Worm (Caenorhabditis elegans) whole organism, L3 larva: ENCODE data around the gene slc-25A10.

Experiments used
- ZK546.5 ChIP-seq: sonication (generic microtip); optimal IDR thresholded peaks from 2 replicates; lab custom pipeline; 2017; ENCODE audit warnings: missing biosample characterization, missing genetic modification characterization
- aly-2 ChIP-seq: fragments of 150-350 bp; optimal IDR thresholded peaks from 2 replicates; lab custom pipeline; 2014; ENCODE audit warnings: missing biosample characterization, missing genetic modification characterization
- ama-1 ChIP-seq: fragments of 150-350 bp; optimal IDR thresholded peaks from 2 replicates; lab custom pipeline; 2018
- ceh-28 ChIP-seq: fragments of 150-350 bp; optimal IDR thresholded peaks from 2 replicates; lab custom pipeline; 2014; ENCODE audit warnings: missing biosample characterization, missing genetic modification reagents, missing genetic modification characterization
- ceh-82 ChIP-seq: fragments of 150-350 bp; optimal IDR thresholded peaks from 2 replicates; lab custom pipeline; 2014; ENCODE audit warnings: missing biosample characterization, missing genetic modification characterization
- ceh-9 ChIP-seq: sonication (generic microtip); optimal IDR thresholded peaks from 2 replicates; lab custom pipeline; 2018; ENCODE audit warnings: missing biosample characterization, missing genetic modification characterization
- daf-12 ChIP-seq: fragments of 150-350 bp; optimal IDR thresholded peaks from 2 replicates; lab custom pipeline; 2014; ENCODE audit warnings: missing biosample characterization, missing genetic modification reagents, missing genetic modification characterization
- egl-5 ChIP-seq: fragments of 150-350 bp; optimal IDR thresholded peaks from 2 replicates; lab custom pipeline; 2017; ENCODE audit warnings: missing biosample characterization, missing genetic modification reagents, missing genetic modification characterization, inconsistent platforms
- elt-2 ChIP-seq: sonication (generic microtip); optimal IDR thresholded peaks from 2 replicates; lab custom pipeline; 2016; ENCODE audit warnings: missing genetic modification reagents, mild to moderate bottlenecking, missing genetic modification characterization, missing compliant biosample characterization
- elt-3 ChIP-seq, 3 experiments: fragments of 150-350 bp in 1 of 3; sonication (generic microtip) in 2 of 3; optimal IDR thresholded peaks; 2 replicates in 2 of 3; 4 replicates in 1 of 3; lab custom pipeline; 2014 to 2017; ENCODE audit warnings: missing biosample characterization in 3 of 3, missing genetic modification characterization in 3 of 3
- eor-1 ChIP-seq, 2 experiments: fragments of 150-350 bp; optimal IDR thresholded peaks; 2 replicates each; lab custom pipeline; 2014 to 2018; ENCODE audit warnings: missing biosample characterization in 2 of 2, missing genetic modification characterization in 2 of 2
- fkh-10 ChIP-seq: sonication (generic microtip); optimal IDR thresholded peaks from 2 replicates; lab custom pipeline; 2017; ENCODE audit warnings: missing biosample characterization, missing genetic modification reagents, missing genetic modification characterization
- fkh-2 ChIP-seq: fragments of 150-350 bp; optimal IDR thresholded peaks from 2 replicates; lab custom pipeline; 2014; ENCODE audit warnings: missing biosample characterization, missing genetic modification reagents, missing genetic modification characterization
- fos-1 ChIP-seq: fragments of 150-350 bp; optimal IDR thresholded peaks from 2 replicates; lab custom pipeline; 2014; ENCODE audit warnings: missing biosample characterization, missing genetic modification characterization
- hmg-11 ChIP-seq: sonication (generic microtip); optimal IDR thresholded peaks from 2 replicates; lab custom pipeline; 2016; ENCODE audit warnings: missing genetic modification characterization, missing compliant biosample characterization
- jun-1 ChIP-seq: fragments of 150-350 bp; optimal IDR thresholded peaks from 2 replicates; lab custom pipeline; 2014; ENCODE audit warnings: missing biosample characterization, missing genetic modification reagents, missing genetic modification characterization
- lin-39 ChIP-seq: fragments of 150-350 bp; optimal IDR thresholded peaks from 2 replicates; lab custom pipeline; 2018; ENCODE audit warnings: missing biosample characterization, missing genetic modification reagents, missing genetic modification characterization
- lsy-12 ChIP-seq: sonication (generic microtip); optimal IDR thresholded peaks from 2 replicates; lab custom pipeline; 2016; ENCODE audit warnings: mild to moderate bottlenecking, missing genetic modification characterization, missing compliant biosample characterization
- mdl-1 ChIP-seq: fragments of 150-350 bp; optimal IDR thresholded peaks from 2 replicates; lab custom pipeline; 2014; ENCODE audit warnings: missing biosample characterization, missing genetic modification characterization
- mml-1 ChIP-seq: fragments of 150-350 bp; sonication (generic microtip); optimal IDR thresholded peaks from 3 replicates; lab custom pipeline; 2014; ENCODE audit warnings: missing biosample characterization, missing genetic modification characterization
- nfya-1 ChIP-seq: sonication (generic microtip); optimal IDR thresholded peaks from 2 replicates; lab custom pipeline; 2017; ENCODE audit warnings: missing genetic modification characterization, mild to moderate bottlenecking, missing compliant biosample characterization, antibody characterized with exemption, moderate library complexity; ENCODE audit not compliant: insufficient read depth
- nhr-12 ChIP-seq: fragments of 150-350 bp; optimal IDR thresholded peaks from 2 replicates; lab custom pipeline; 2014; ENCODE audit warnings: missing biosample characterization, missing genetic modification characterization
- nhr-23 ChIP-seq: fragments of 150-350 bp; optimal IDR thresholded peaks from 2 replicates; lab custom pipeline; 2014; ENCODE audit warnings: missing biosample characterization, missing genetic modification reagents, missing genetic modification characterization
- nhr-237 ChIP-seq: fragments of 150-350 bp; optimal IDR thresholded peaks from 2 replicates; lab custom pipeline; 2014; ENCODE audit warnings: missing biosample characterization, missing genetic modification characterization
- nhr-25 ChIP-seq: sonication (generic microtip); optimal IDR thresholded peaks from 2 replicates; lab custom pipeline; 2017; ENCODE audit warnings: missing biosample characterization, missing genetic modification characterization
- nhr-28 ChIP-seq: fragments of 150-350 bp; optimal IDR thresholded peaks from 2 replicates; lab custom pipeline; 2014; ENCODE audit warnings: missing biosample characterization, missing genetic modification characterization
- nhr-43 ChIP-seq: sonication (generic microtip); optimal IDR thresholded peaks from 2 replicates; lab custom pipeline; 2016; ENCODE audit warnings: mild to moderate bottlenecking, missing genetic modification characterization, missing compliant biosample characterization; ENCODE audit not compliant: poor library complexity, severe bottlenecking
- nhr-67 ChIP-seq: fragments of 150-350 bp; optimal IDR thresholded peaks from 2 replicates; lab custom pipeline; 2014; ENCODE audit warnings: missing biosample characterization, missing genetic modification characterization
- nhr-76 ChIP-seq: fragments of 150-350 bp; sonication (generic microtip); optimal IDR thresholded peaks from 5 replicates; lab custom pipeline; 2014; ENCODE audit warnings: missing biosample characterization, missing genetic modification characterization
- pha-4 ChIP-seq: fragments of 150-350 bp; optimal IDR thresholded peaks from 2 replicates; lab custom pipeline; 2014; ENCODE audit warnings: missing biosample characterization, missing genetic modification reagents, missing genetic modification characterization
- pqm-1 ChIP-seq: fragments of 150-350 bp; optimal IDR thresholded peaks from 2 replicates; lab custom pipeline; 2017; ENCODE audit warnings: missing biosample characterization, missing genetic modification characterization, inconsistent platforms
- skn-1 ChIP-seq: fragments of 150-350 bp; optimal IDR thresholded peaks from 2 replicates; lab custom pipeline; 2014; ENCODE audit warnings: missing biosample characterization, missing genetic modification characterization
- tbx-2 ChIP-seq: sonication (generic microtip); optimal IDR thresholded peaks from 2 replicates; lab custom pipeline; 2016; ENCODE audit warnings: mild to moderate bottlenecking, missing genetic modification characterization, missing compliant biosample characterization
- unc-62 ChIP-seq: fragments of 150-350 bp; sonication (generic microtip); optimal IDR thresholded peaks from 4 replicates; lab custom pipeline; 2014; ENCODE audit warnings: missing biosample characterization, missing genetic modification reagents, missing genetic modification characterization
- zag-1 ChIP-seq: fragments of 150-350 bp; optimal IDR thresholded peaks from 2 replicates; lab custom pipeline; 2014; ENCODE audit warnings: missing biosample characterization, missing genetic modification characterization

slc-25A10 gene

DNA sequence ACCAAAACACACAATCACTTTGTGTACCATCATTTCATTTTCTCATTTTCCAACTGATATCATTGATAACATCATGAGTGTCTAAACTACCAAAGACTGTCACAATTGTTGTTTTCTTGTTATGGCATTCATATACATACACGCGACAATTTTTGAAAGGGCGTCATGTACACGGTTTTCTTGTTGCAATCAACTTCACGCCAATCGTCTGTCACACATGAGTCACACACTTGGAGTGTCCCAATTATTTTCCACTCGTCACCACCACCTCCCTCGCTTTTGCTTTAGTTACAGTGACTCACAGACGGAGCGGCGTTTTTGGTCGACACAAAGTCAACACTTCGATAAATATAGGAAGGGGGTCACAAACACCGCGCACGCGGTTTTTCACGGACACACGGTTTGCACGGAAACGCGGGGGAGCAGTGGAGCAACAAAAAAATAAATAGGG, 22.5 kb upstream of the slc-25A10 start:
- TF ChIP-seq nhr-76 (tag; lab: Kevin White, UChicago) = no peak
- TF ChIP-seq pha-4 = peak; percentile 96
- peak; percentile 78 for TF ChIP-seq elt-2 (tag; lab: Kevin White, UChicago)
- peak; percentile 95 for TF ChIP-seq pqm-1 (tag; lab: Kevin White, UChicago)
- TF ChIP-seq nhr-23 (tag; lab: Kevin White, UChicago) = peak; percentile 68
- TF ChIP-seq ceh-82 (tag; lab: Kevin White, UChicago) = no peak
- no peak for TF ChIP-seq nhr-237 (tag; lab: Kevin White, UChicago)
- TF ChIP-seq fos-1 = peak; percentile 80
- no peak for TF ChIP-seq hmg-11 (tag; lab: Kevin White, UChicago)
- TF ChIP-seq aly-2 (tag; lab: Kevin White, UChicago) = no peak
- no peak for TF ChIP-seq eor-1 (tag; optimal IDR thresholded peaks at IDR 0.05; lab: Kevin White, UChicago)
- TF ChIP-seq nhr-25 (tag; lab: Kevin White, UChicago) = peak; percentile 34
- TF ChIP-seq daf-12 (tag; lab: Kevin White, UChicago) = no peak
- TF ChIP-seq mdl-1 (tag; lab: Kevin White, UChicago) = peak; percentile 83
- TF ChIP-seq ZK546.5 (tag; lab: Kevin White, UChicago) = no peak
- no peak for TF ChIP-seq unc-62 (GFP tag; lab: Kevin White, UChicago)
- peak; percentile 30 for TF ChIP-seq nfya-1 (tag; lab: Kevin White, UChicago)
- peak; percentile 35 for TF ChIP-seq nhr-43 (tag; lab: Kevin White, UChicago)
- TF ChIP-seq fkh-2 (tag; lab: Kevin White, UChicago) = no peak
- peak in 1 of 3 experiments; percentile 14 for TF ChIP-seq elt-3 (tag; optimal IDR thresholded peaks at IDR 0.05; lab: Kevin White, UChicago)
- TF ChIP-seq skn-1 = peak; percentile 21
- TF ChIP-seq jun-1 (tag; lab: Kevin White, UChicago) = peak; percentile 86
- TF ChIP-seq ceh-28 (tag; lab: Kevin White, UChicago) = no peak
- TF ChIP-seq, all 47 proteins: peak for 12

DNA sequence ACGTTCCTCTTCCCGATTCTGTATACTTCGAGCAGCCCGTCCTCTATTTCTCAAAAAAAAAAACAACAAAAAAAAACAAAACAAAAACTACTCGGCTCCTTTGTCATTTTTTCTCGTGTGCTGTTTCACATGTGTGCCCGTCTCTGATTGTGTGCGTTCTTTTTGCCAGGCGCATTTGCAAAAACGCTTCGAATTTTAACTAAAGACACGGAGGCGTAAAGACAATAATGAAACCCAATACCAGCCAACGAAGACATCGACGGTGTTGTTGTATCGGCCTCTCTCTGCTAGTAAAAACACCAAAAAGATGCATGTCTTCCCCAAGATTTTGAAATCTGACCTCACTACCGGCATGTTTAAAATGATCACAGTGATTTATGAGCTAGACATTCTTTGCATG, 21.4 kb upstream of the slc-25A10 start:
- TF ChIP-seq ama-1 (lab: Kevin White, UChicago) = peak; percentile 47
- no peak for TF ChIP-seq aly-2 (tag; lab: Kevin White, UChicago)
- TF ChIP-seq pha-4 = peak; percentile 51
- peak; percentile 7 for TF ChIP-seq nhr-43 (tag; lab: Kevin White, UChicago)
- no peak for TF ChIP-seq nhr-76 (tag; lab: Kevin White, UChicago)
- peak; percentile 75 for TF ChIP-seq mdl-1 (tag; lab: Kevin White, UChicago)
- no peak for TF ChIP-seq mml-1 (tag; lab: Kevin White, UChicago)
- TF ChIP-seq nhr-67 = no peak
- TF ChIP-seq nhr-28 (tag; lab: Kevin White, UChicago) = no peak
- TF ChIP-seq ZK546.5 (tag; lab: Kevin White, UChicago) = no peak
- no peak for TF ChIP-seq nfya-1 (tag; lab: Kevin White, UChicago)
- TF ChIP-seq nhr-23 (tag; lab: Kevin White, UChicago) = no peak
- no peak for TF ChIP-seq fkh-2 (tag; lab: Kevin White, UChicago)
- TF ChIP-seq lsy-12 = no peak
- no peak for TF ChIP-seq zag-1 (tag; lab: Kevin White, UChicago)
- TF ChIP-seq pqm-1 (tag; lab: Kevin White, UChicago) = no peak

DNA sequence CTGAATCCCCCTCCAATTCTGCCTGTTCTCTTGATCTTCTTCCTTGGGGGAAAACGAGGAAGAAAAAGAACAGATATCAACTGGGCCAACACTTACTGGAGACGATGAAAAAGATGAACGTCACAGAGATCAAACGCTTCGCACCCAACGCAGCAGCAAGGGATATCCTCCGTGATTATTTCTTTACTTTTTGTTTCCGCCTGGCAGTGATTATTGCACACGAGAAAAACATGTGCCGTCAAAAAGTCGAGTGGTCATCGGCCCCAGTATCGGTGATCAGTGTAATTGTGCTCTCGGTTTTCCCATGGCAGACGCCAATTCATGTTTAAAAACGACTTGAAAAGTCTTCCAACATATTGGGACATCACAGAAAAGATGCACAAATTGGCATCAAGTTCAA, 20.0 kb upstream of the slc-25A10 start:
- TF ChIP-seq lsy-12 (no peak), egl-5 (peak; percentile 34), lin-39 (tag; lab: Kevin White, UChicago) (no peak), nhr-12 (tag; lab: Kevin White, UChicago) (no peak), mdl-1 (tag; lab: Kevin White, UChicago) (peak; percentile 83), ceh-9 (no peak), ceh-28 (tag; lab: Kevin White, UChicago) (peak; percentile 37), ama-1 (lab: Kevin White, UChicago) (peak; percentile 71), ZK546.5 (tag; lab: Kevin White, UChicago) (no peak), mml-1 (tag; lab: Kevin White, UChicago) (peak; percentile 64), nhr-23 (tag; lab: Kevin White, UChicago) (peak; percentile 27)
- TF ChIP-seq, all 47 proteins: peak for 6

DNA sequence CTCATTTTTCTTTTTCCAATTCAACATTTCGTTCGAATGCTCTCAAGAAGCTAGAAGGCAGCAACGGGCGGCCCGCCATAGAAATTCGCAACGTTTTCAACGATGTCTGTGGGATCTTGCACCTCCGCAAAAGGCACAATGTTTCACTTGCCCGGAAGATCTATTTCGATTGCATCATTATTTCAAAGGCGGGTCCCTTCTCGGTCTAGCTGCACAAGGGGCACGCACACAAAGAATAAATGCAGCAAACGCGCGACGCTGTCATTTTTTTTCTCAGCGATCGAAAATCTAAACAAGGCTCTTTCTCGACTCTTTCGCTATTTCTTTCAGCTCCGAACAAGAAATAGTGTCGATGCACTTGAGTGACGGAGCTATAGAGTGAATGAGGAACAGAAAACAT, 19.5 kb upstream of the slc-25A10 start:
- TF ChIP-seq tbx-2 (tag; lab: Kevin White, UChicago) (no peak), fkh-10 (peak; percentile 85), unc-62 (GFP tag; lab: Kevin White, UChicago) (peak; percentile 60), mdl-1 (tag; lab: Kevin White, UChicago) (peak; percentile 36), nfya-1 (tag; lab: Kevin White, UChicago) (peak; percentile 9), nhr-76 (tag; lab: Kevin White, UChicago) (no peak), ama-1 (lab: Kevin White, UChicago) (no peak), hmg-11 (tag; lab: Kevin White, UChicago) (peak; percentile 15), lin-39 (tag; lab: Kevin White, UChicago) (peak; percentile 66)
